Fruit fly (Drosophila melanogaster): ENCODE results near the gene Cdk5alpha.

DNA sequence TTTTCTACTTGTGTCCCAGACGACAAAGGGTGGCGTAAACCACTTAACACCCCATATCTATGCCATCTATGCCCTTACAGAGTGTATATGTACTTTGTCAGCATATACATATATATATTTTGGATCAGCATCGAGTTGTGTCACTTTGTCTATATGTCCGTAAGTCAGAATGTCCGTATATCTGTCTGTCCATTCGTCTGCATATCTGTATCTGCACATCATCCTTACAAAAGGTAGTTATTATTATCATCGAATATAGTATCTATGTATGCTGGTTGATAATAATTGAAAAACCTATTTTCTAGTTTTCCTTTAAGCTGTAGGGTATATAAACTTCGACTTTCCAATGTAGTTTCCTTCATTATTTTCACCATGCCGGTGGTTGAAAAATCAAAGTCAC lies 40.4 kb upstream of the Cdk5alpha start:
- no peak for TF ChIP-seq Gug (GFP tag; IDR thresholded peaks at IDR 0.05)
- TF ChIP-seq CG8632 (GFP tag; optimal IDR thresholded peaks at IDR 0.05) = no peak
- TF ChIP-seq Blimp-1 (GFP tag; optimal IDR thresholded peaks at IDR 0.05) = no peak
- no peak for TF ChIP-seq Hr4 (GFP tag; optimal IDR thresholded peaks at IDR 0.05)
- no peak for TF ChIP-seq CG1621 (tag; optimal IDR thresholded peaks at IDR 0.05)
- TF ChIP-seq OdsH (GFP tag; optimal IDR thresholded peaks at IDR 0.05) = no peak
- no peak for TF ChIP-seq salr (GFP tag; optimal IDR thresholded peaks at IDR 0.05)
- no peak for TF ChIP-seq CG10669 (GFP tag; optimal IDR thresholded peaks at IDR 0.05)
- no peak for TF ChIP-seq CG3032 (tag; optimal IDR thresholded peaks at IDR 0.05)
